In genomic region chrIII:3955674-3956073, ce11 we compare ENCODE assay signal across 5 worm cellular contexts.
TF ChIP-seq lines count a peak whose summit lies in the region.

No protein-coding gene starts in this region.

TF ChIP-seq in whole organism, L1 larva, 84 proteins besides CTCF, POLR2A, EP300 and RAD21 (continues in another document):
- no peak for TF ChIP-seq ceh-8 (GFP tag; optimal IDR thresholded peaks at IDR 0.05; lab: Kevin White, UChicago)
- TF ChIP-seq sup-37 (GFP tag; optimal IDR thresholded peaks at IDR 0.05; lab: Kevin White, UChicago), result no peak
- TF ChIP-seq nhr-71 (tag; optimal IDR thresholded peaks at IDR 0.05; lab: Kevin White, UChicago), result peak; percentile 65
- peak; percentile 2 for TF ChIP-seq blmp-1 (tag; optimal IDR thresholded peaks at IDR 0.05; lab: Kevin White, UChicago)
- no peak for TF ChIP-seq hpl-2 (GFP tag; optimal IDR thresholded peaks at IDR 0.05; lab: Kevin White, UChicago)
- TF ChIP-seq swsn-7 (tag; optimal IDR thresholded peaks at IDR 0.05; lab: Kevin White, UChicago), result peak; percentile 27
- TF ChIP-seq lsy-2 (tag; optimal IDR thresholded peaks at IDR 0.05; lab: Kevin White, UChicago), result peak; percentile 16 to 24
- TF ChIP-seq nhr-85 (tag; lab: Kevin White, UChicago), result peak; percentile 75
- peak; percentile 18 for TF ChIP-seq dsc-1 (tag; optimal IDR thresholded peaks at IDR 0.05; lab: Kevin White, UChicago)
- TF ChIP-seq Y116A8C.19 (tag; optimal IDR thresholded peaks at IDR 0.05; lab: Kevin White, UChicago; ENCODE audit: borderline replicate concordance), result no peak
- no peak for TF ChIP-seq lin-13 (GFP tag; optimal IDR thresholded peaks at IDR 0.05; lab: Kevin White, UChicago)
- TF ChIP-seq mep-1 (tag; optimal IDR thresholded peaks at IDR 0.05; lab: Kevin White, UChicago), result peak; percentile 29
- TF ChIP-seq rnt-1 (tag; optimal IDR thresholded peaks at IDR 0.05; lab: Kevin White, UChicago), result peak; percentile 21
- no peak for TF ChIP-seq irx-1 (tag; optimal IDR thresholded peaks at IDR 0.05; lab: Kevin White, UChicago)
- peak; percentile 80 for TF ChIP-seq lin-14 (GFP tag; optimal IDR thresholded peaks at IDR 0.05; lab: Kevin White, UChicago)
- no peak for TF ChIP-seq mab-9 (GFP tag; IDR thresholded peaks at IDR 0.05; lab: Robert Waterston, UW)
- peak; percentile 8 for TF ChIP-seq skn-1 (tag; optimal IDR thresholded peaks at IDR 0.05; lab: Kevin White, UChicago)
- TF ChIP-seq unc-130 (tag; optimal IDR thresholded peaks at IDR 0.05; lab: Kevin White, UChicago), result no peak
- TF ChIP-seq snu-23 (GFP tag; optimal IDR thresholded peaks at IDR 0.05; lab: Kevin White, UChicago), result peak; percentile 26

TF ChIP-seq in whole organism, L2 larva, 48 proteins besides CTCF, POLR2A, EP300 and RAD21 (continues in another document):
- no peak for TF ChIP-seq ceh-16 (tag; optimal IDR thresholded peaks at IDR 0.05; lab: Kevin White, UChicago)
- TF ChIP-seq nhr-11 (tag; optimal IDR thresholded peaks at IDR 0.05; lab: Kevin White, UChicago), result no peak
- no peak for TF ChIP-seq unc-62 (GFP tag; optimal IDR thresholded peaks at IDR 0.05; lab: Kevin White, UChicago)
- peak; percentile 42 for TF ChIP-seq nhr-21 (tag; optimal IDR thresholded peaks at IDR 0.05; lab: Kevin White, UChicago)
- peak; percentile 75 for TF ChIP-seq sma-9 (GFP tag; optimal IDR thresholded peaks at IDR 0.05; lab: Kevin White, UChicago)
- TF ChIP-seq sma-9 (tag; optimal IDR thresholded peaks at IDR 0.05; lab: Kevin White, UChicago), result no peak
- no peak for TF ChIP-seq peb-1 (tag; optimal IDR thresholded peaks at IDR 0.05; lab: Kevin White, UChicago)
- peak; percentile 15 for TF ChIP-seq ztf-4 (tag; optimal IDR thresholded peaks at IDR 0.05; lab: Kevin White, UChicago)
- TF ChIP-seq nhr-10 (tag; optimal IDR thresholded peaks at IDR 0.05; lab: Kevin White, UChicago), result no peak
- TF ChIP-seq R02D3.7 (tag; optimal IDR thresholded peaks at IDR 0.05; lab: Kevin White, UChicago), result no peak
- no peak for TF ChIP-seq ama-1 (optimal IDR thresholded peaks at IDR 0.05; lab: Kevin White, UChicago)
- TF ChIP-seq unc-55 (GFP tag; optimal IDR thresholded peaks at IDR 0.05; lab: Kevin White, UChicago), result peak; percentile 35
- peak; percentile 21 for TF ChIP-seq nhr-6 (tag; optimal IDR thresholded peaks at IDR 0.05; lab: Kevin White, UChicago)
- no peak for TF ChIP-seq nhr-77 (tag; optimal IDR thresholded peaks at IDR 0.05; lab: Kevin White, UChicago)
- no peak for TF ChIP-seq sem-4 (tag; optimal IDR thresholded peaks at IDR 0.05; lab: Kevin White, UChicago)
- TF ChIP-seq nhr-237 (tag; optimal IDR thresholded peaks at IDR 0.05; lab: Kevin White, UChicago), result no peak
- peak; percentile 61 for TF ChIP-seq nhr-129 (tag; optimal IDR thresholded peaks at IDR 0.05; lab: Kevin White, UChicago)
- TF ChIP-seq ZK546.5 (tag; optimal IDR thresholded peaks at IDR 0.05; lab: Kevin White, UChicago), result no peak
- TF ChIP-seq ztf-1 (GFP tag; conservative IDR thresholded peaks at IDR 0.05; lab: Robert Waterston, UW), result no peak
- no peak for TF ChIP-seq gmeb-1 (tag; optimal IDR thresholded peaks at IDR 0.05; lab: Kevin White, UChicago)

TF ChIP-seq in whole organism, L3 larva, 47 proteins besides CTCF, POLR2A, EP300 and RAD21 (continues in another document):
- TF ChIP-seq ceh-16 (tag; optimal IDR thresholded peaks at IDR 0.05; lab: Kevin White, UChicago) (no peak), ama-1 (optimal IDR thresholded peaks at IDR 0.05; lab: Kevin White, UChicago) (peak; percentile 65), ztf-4 (tag; optimal IDR thresholded peaks at IDR 0.05; lab: Kevin White, UChicago) (no peak), hmg-11 (tag; optimal IDR thresholded peaks at IDR 0.05; lab: Kevin White, UChicago) (peak; percentile 20), skn-1 (tag; optimal IDR thresholded peaks at IDR 0.05; lab: Kevin White, UChicago) (no peak), lsy-12 (tag; optimal IDR thresholded peaks at IDR 0.05; lab: Kevin White, UChicago) (no peak), elt-1 (tag; optimal IDR thresholded peaks at IDR 0.05; lab: Kevin White, UChicago) (no peak), nfya-1 (tag; optimal IDR thresholded peaks at IDR 0.05; lab: Kevin White, UChicago; ENCODE audit: insufficient read depth) (peak; percentile 84), nhr-237 (tag; optimal IDR thresholded peaks at IDR 0.05; lab: Kevin White, UChicago) (no peak), egl-5 (tag; optimal IDR thresholded peaks at IDR 0.05; lab: Kevin White, UChicago) (peak; percentile 74), mml-1 (tag; optimal IDR thresholded peaks at IDR 0.05; lab: Kevin White, UChicago) (no peak), ceh-82 (tag; optimal IDR thresholded peaks at IDR 0.05; lab: Kevin White, UChicago) (no peak), lin-39 (tag; optimal IDR thresholded peaks at IDR 0.05; lab: Kevin White, UChicago) (peak; percentile 44), ztf-11 (tag; optimal IDR thresholded peaks at IDR 0.05; lab: Kevin White, UChicago) (no peak), egl-27 (tag; optimal IDR thresholded peaks at IDR 0.05; lab: Kevin White, UChicago) (no peak), mdl-1 (tag; optimal IDR thresholded peaks at IDR 0.05; lab: Kevin White, UChicago) (no peak), R02D3.7 (tag; optimal IDR thresholded peaks at IDR 0.05; lab: Kevin White, UChicago) (no peak), lin-15B (tag; optimal IDR thresholded peaks at IDR 0.05; lab: Kevin White, UChicago) (peak; percentile 24), nhr-23 (tag; optimal IDR thresholded peaks at IDR 0.05; lab: Kevin White, UChicago) (no peak), snpc-4 (tag; optimal IDR thresholded peaks at IDR 0.05; lab: Kevin White, UChicago) (peak; percentile 17), nhr-25 (tag; optimal IDR thresholded peaks at IDR 0.05; lab: Kevin White, UChicago) (peak; percentile 8)

TF ChIP-seq in whole organism, L4 larva, 104 proteins besides CTCF, POLR2A, EP300 and RAD21 (continues in another document):
- TF ChIP-seq F37D6.2 (tag; optimal IDR thresholded peaks at IDR 0.05; lab: Kevin White, UChicago), result peak; percentile 14
- TF ChIP-seq fkh-10 (GFP tag; optimal IDR thresholded peaks at IDR 0.05; lab: Kevin White, UChicago), result peak; percentile 66
- no peak for TF ChIP-seq nhr-42 (GFP tag; IDR thresholded peaks at IDR 0.05; lab: Robert Waterston, UW)
- TF ChIP-seq mes-2 (tag; optimal IDR thresholded peaks at IDR 0.05; lab: Kevin White, UChicago; ENCODE audit: poor library complexity, severe bottlenecking), result peak; percentile 52
- TF ChIP-seq Y75B8A.6 (GFP tag; IDR thresholded peaks at IDR 0.05; lab: Robert Waterston, UW), result no peak
- TF ChIP-seq nhr-77 (tag; optimal IDR thresholded peaks at IDR 0.05; lab: Kevin White, UChicago), result no peak
- TF ChIP-seq nhr-237 (tag; optimal IDR thresholded peaks at IDR 0.05; lab: Kevin White, UChicago), result no peak
- no peak for TF ChIP-seq skn-1 (tag; optimal IDR thresholded peaks at IDR 0.05; lab: Kevin White, UChicago)
- no peak for TF ChIP-seq mxl-3 (GFP tag; optimal IDR thresholded peaks at IDR 0.05; lab: Kevin White, UChicago)
- TF ChIP-seq unc-62 (GFP tag; optimal IDR thresholded peaks at IDR 0.05 in 1 of 2; lab: Kevin White, UChicago), result peak in 1 of 2 experiments; percentile 57
- no peak for TF ChIP-seq unc-62 (tag; optimal IDR thresholded peaks at IDR 0.05; lab: Kevin White, UChicago)
- TF ChIP-seq nhr-102 (tag; optimal IDR thresholded peaks at IDR 0.05; lab: Kevin White, UChicago), result no peak
- no peak for TF ChIP-seq dmd-9 (GFP tag; IDR thresholded peaks at IDR 0.05; lab: Robert Waterston, UW)
- TF ChIP-seq nhr-111 (GFP tag; optimal IDR thresholded peaks at IDR 0.05; lab: Kevin White, UChicago), result no peak
- TF ChIP-seq egl-27 (tag; optimal IDR thresholded peaks at IDR 0.05; lab: Kevin White, UChicago), result no peak
- peak; percentile 49 for TF ChIP-seq nhr-11 (tag; optimal IDR thresholded peaks at IDR 0.05; lab: Kevin White, UChicago)
- peak in 1 of 2 experiments; percentile 69 for TF ChIP-seq lsy-2 (tag; optimal IDR thresholded peaks at IDR 0.05; lab: Kevin White, UChicago)
- no peak for TF ChIP-seq lin-1 (GFP tag; IDR thresholded peaks at IDR 0.05; lab: Robert Waterston, UW)
- peak; percentile 62 for TF ChIP-seq hmg-1.1 (GFP tag; IDR thresholded peaks at IDR 0.05; lab: Robert Waterston, UW)
- TF ChIP-seq ctbp-1 (GFP tag; IDR thresholded peaks at IDR 0.05; lab: Robert Waterston, UW), result 0 out of 2 replicates have a peak, but pooled peaks have one; percentile 12
- TF ChIP-seq hif-1 (tag; optimal IDR thresholded peaks at IDR 0.05; lab: Kevin White, UChicago), result peak in 1 of 2 experiments; percentile 10

TF ChIP-seq in whole organism, young adult, 124 proteins besides CTCF, POLR2A, EP300 and RAD21:
- peak; percentile 63; the same call in 1 of the 2 replicates for TF ChIP-seq hmg-1.2 (GFP tag; IDR thresholded peaks at IDR 0.05; lab: Robert Waterston, UW)
- TF ChIP-seq Y95B8A.8 (GFP tag; IDR thresholded peaks at IDR 0.05; lab: Robert Waterston, UW), result 0 out of 2 replicates have a peak, but pooled peaks have one; percentile 13
- 0 out of 2 replicates have a peak, but pooled peaks have one; percentile 24 for TF ChIP-seq ztf-28 (GFP tag; IDR thresholded peaks at IDR 0.05; lab: Robert Waterston, UW)
- TF ChIP-seq F33H1.4 (GFP tag; IDR thresholded peaks at IDR 0.05; lab: Robert Waterston, UW), result no peak
